Worm (Caenorhabditis elegans) whole organism, late embryonic: ENCODE results near the gene K09F6.11.

ENCODE experiments used
- ceh-19 ChIP-seq: fragments of 200-800 bp; sonication (Bioruptor generic); optimal IDR thresholded peaks from 2 replicates; lab custom pipeline; 2018; ENCODE audit warnings: mild to moderate bottlenecking, missing genetic modification characterization, missing compliant biosample characterization
- ceh-30 ChIP-seq: fragments of 150-350 bp; optimal IDR thresholded peaks from 2 replicates; lab custom pipeline; 2014; ENCODE audit warnings: missing biosample characterization, missing genetic modification characterization
- fkh-10 ChIP-seq: fragments of 150-350 bp; optimal IDR thresholded peaks from 2 replicates; lab custom pipeline; 2014; ENCODE audit warnings: missing biosample characterization, missing genetic modification reagents, missing genetic modification characterization
- hlh-8 ChIP-seq: sonication (generic microtip); optimal IDR thresholded peaks from 2 replicates; lab custom pipeline; 2016; ENCODE audit warnings: missing genotype, missing genetic modification characterization, missing compliant biosample characterization

DNA sequence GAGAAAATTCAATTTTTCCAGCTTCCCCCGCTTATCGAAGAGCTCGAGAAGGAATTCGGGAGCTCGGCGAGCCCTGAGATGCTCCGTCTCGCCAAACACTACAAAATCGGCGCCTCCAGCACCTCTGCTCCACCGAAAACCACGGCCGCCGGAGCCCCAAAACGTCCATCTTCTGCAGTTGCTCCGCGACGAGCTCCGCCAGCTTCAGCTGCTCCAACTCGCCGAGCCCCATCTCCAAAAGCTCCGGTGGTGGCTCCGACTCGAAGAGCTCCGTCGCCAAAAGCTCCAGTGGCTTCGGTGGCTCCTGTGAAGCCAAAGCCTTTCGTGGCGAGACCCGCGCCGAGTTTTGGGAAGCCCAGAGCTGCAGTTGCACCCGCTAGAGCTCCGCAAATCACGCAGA is 28.3 kb upstream of the K09F6.11 start:
- no peak for TF ChIP-seq fkh-10 (GFP tag; lab: Kevin White, UChicago)
- TF ChIP-seq ceh-19 = no peak
- TF ChIP-seq ceh-30 (tag; lab: Kevin White, UChicago) = no peak
- TF ChIP-seq hlh-8 = no peak
